Worm (Caenorhabditis elegans) whole organism, L4/young adult: ENCODE measurements around the gene Y53G8AR.1.

Experiments used
- dao-5 ChIP-seq: sonication (generic microtip); optimal IDR thresholded peaks from 2 replicates; lab custom pipeline; 2016; ENCODE audit warnings: missing genotype, missing genetic modification characterization, moderate library complexity, missing compliant biosample characterization
- him-1 ChIP-seq: sonication (generic microtip); optimal IDR thresholded peaks from 2 replicates; lab custom pipeline; 2016; ENCODE audit warnings: missing genotype, missing genetic modification reagents, missing genetic modification characterization, missing compliant biosample characterization

- no peak for TF ChIP-seq him-1 (tag; lab: Kevin White, UChicago)
- TF ChIP-seq dao-5 (tag; lab: Kevin White, UChicago), result no peak
These were observed 44.3 kb downstream of the Y53G8AR.1 start for ce11 chrIII:3377134-3377533.
